Fruit fly (Drosophila melanogaster) whole organism, embryonic: ENCODE results near the gene Neto.

Source experiments
- ATbp ChIP-seq: fragments of 200-800 bp; sonication (Bioruptor generic); optimal IDR thresholded peaks from 2 replicates; lab custom pipeline; 2017; ENCODE audit warnings: missing biosample characterization, mild to moderate bottlenecking, missing genetic modification characterization, missing genetic modification reagents
- BEAF-32 ChIP-seq: fragments of 200-800 bp; sonication (Bioruptor generic); optimal IDR thresholded peaks from 3 replicates; lab custom pipeline; 2017; ENCODE audit warnings: missing biosample characterization, missing genetic modification characterization, mild to moderate bottlenecking, moderate library complexity, missing genetic modification reagents
- CG10565 ChIP-seq: fragments of 200-800 bp; sonication (Bioruptor generic); optimal IDR thresholded peaks from 3 replicates; lab custom pipeline; 2016; ENCODE audit warnings: missing biosample characterization, mild to moderate bottlenecking, missing genetic modification characterization
- CG11247 ChIP-seq: fragments of 200-800 bp; sonication (Bioruptor generic); IDR thresholded peaks from 2 replicates; pipeline ENCODE4 v1.3.6; 2022; ENCODE audit warnings: missing biosample characterization, missing genetic modification characterization
- CG12155 ChIP-seq: fragments of 200-800 bp; sonication (Bioruptor generic); optimal IDR thresholded peaks from 3 replicates; lab custom pipeline; 2016; ENCODE audit warnings: missing biosample characterization, missing genetic modification characterization
- CG12236 ChIP-seq: fragments of 200-800 bp; sonication (Bioruptor generic); optimal IDR thresholded peaks from 2 replicates; lab custom pipeline; 2016; ENCODE audit warnings: missing biosample characterization, missing genetic modification characterization
- CG13894 ChIP-seq: fragments of 200-800 bp; sonication (Bioruptor generic); optimal IDR thresholded peaks from 3 replicates; lab custom pipeline; 2018; ENCODE audit warnings: missing biosample characterization, mild to moderate bottlenecking, missing genetic modification characterization, moderate library complexity
- CG15269 ChIP-seq: fragments of 200-800 bp; sonication (Bioruptor generic); optimal IDR thresholded peaks from 2 replicates; lab custom pipeline; 2018; ENCODE audit warnings: missing biosample characterization, mild to moderate bottlenecking, missing genetic modification characterization, moderate library complexity
- CG15479 ChIP-seq: fragments of 200-800 bp; sonication (Bioruptor generic); optimal IDR thresholded peaks from 3 replicates; lab custom pipeline; 2019; ENCODE audit warnings: missing biosample characterization, mild to moderate bottlenecking, missing genetic modification characterization, moderate library complexity
- CG17361 ChIP-seq: fragments of 200-800 bp; sonication (Bioruptor generic); IDR thresholded peaks from 3 replicates; pipeline ENCODE4 v1.3.6; 2022; ENCODE audit warnings: missing biosample characterization, missing genetic modification characterization
- CG3163 ChIP-seq: fragments of 200-800 bp; sonication (Bioruptor generic); optimal IDR thresholded peaks from 3 replicates; lab custom pipeline; 2016; ENCODE audit warnings: missing biosample characterization, missing genetic modification characterization
- CG3726 ChIP-seq: fragments of 200-800 bp; sonication (Bioruptor generic); IDR thresholded peaks from 3 replicates; pipeline ENCODE4, ENCODE4 v1.3.6; 2022; ENCODE audit warnings: missing biosample characterization, missing genetic modification characterization
- CG4360 ChIP-seq: fragments of 200-800 bp; sonication (Bioruptor generic); IDR thresholded peaks from 2 replicates; pipeline ENCODE4 v1.3.6; 2022; ENCODE audit warnings: missing biosample characterization, missing genetic modification characterization
- CG5953 ChIP-seq: fragments of 200-800 bp; sonication (Bioruptor generic); IDR thresholded peaks from 2 replicates; pipeline ENCODE4 v1.3.6; 2022; ENCODE audit warnings: missing biosample characterization, missing genetic modification characterization
- CG6683 ChIP-seq: fragments of 200-800 bp; sonication (Bioruptor generic); optimal IDR thresholded peaks from 2 replicates; lab custom pipeline; 2017; ENCODE audit warnings: missing biosample characterization, mild to moderate bottlenecking, missing genetic modification characterization, missing genetic modification reagents
- CG6765 ChIP-seq: fragments of 200-800 bp; sonication (Bioruptor generic); optimal IDR thresholded peaks from 3 replicates; lab custom pipeline; 2017; ENCODE audit warnings: missing biosample characterization, mild to moderate bottlenecking, missing genetic modification characterization
- CG7357 ChIP-seq: fragments of 200-800 bp; sonication (Bioruptor generic); IDR thresholded peaks from 3 replicates; pipeline ENCODE4 v1.3.6; 2022; ENCODE audit warnings: missing biosample characterization, missing genetic modification characterization
- CG9609 ChIP-seq: fragments of 200-800 bp; sonication (Bioruptor generic); optimal IDR thresholded peaks from 3 replicates; lab custom pipeline; 2016; ENCODE audit warnings: missing biosample characterization, missing genetic modification characterization
- CG9876 ChIP-seq: fragments of 200-800 bp; sonication (Bioruptor generic); optimal IDR thresholded peaks from 2 replicates; lab custom pipeline; 2016; ENCODE audit warnings: missing biosample characterization, missing genetic modification characterization
- Doc2 ChIP-seq: fragments of 200-800 bp; sonication (Bioruptor generic); IDR thresholded peaks from 2 replicates; pipeline ENCODE4 v1.3.6; 2022; ENCODE audit warnings: missing biosample characterization, missing genetic modification characterization
- Dref ChIP-seq: fragments of 200-800 bp; sonication (Bioruptor generic); IDR thresholded peaks from 2 replicates; pipeline ENCODE4 v1.3.6; 2022; ENCODE audit warnings: missing biosample characterization, missing genetic modification characterization
- Ets97D ChIP-seq: fragments of 200-800 bp; sonication (Bioruptor generic); optimal IDR thresholded peaks from 3 replicates; lab custom pipeline; 2016; ENCODE audit warnings: missing biosample characterization, missing genetic modification characterization
- Gsc ChIP-seq: fragments of 200-800 bp; sonication (Bioruptor generic); IDR thresholded peaks from 2 replicates; pipeline ENCODE4 v1.3.6; 2022; ENCODE audit warnings: missing biosample characterization, missing genetic modification characterization
- Gug ChIP-seq: fragments of 200-800 bp; sonication (Bioruptor generic); IDR thresholded peaks from 4 replicates; pipeline ENCODE4 v1.3.6; 2022; ENCODE audit warnings: missing biosample characterization, missing genetic modification characterization
- Hey ChIP-seq: fragments of 200-800 bp; sonication (Bioruptor generic); optimal IDR thresholded peaks from 3 replicates; lab custom pipeline; 2018; ENCODE audit warnings: missing biosample characterization, mild to moderate bottlenecking, missing genetic modification characterization
- Hr39 ChIP-seq: fragments of >200 bp; optimal IDR thresholded peaks from 2 replicates; lab custom pipeline; 2017
- Jarid2 ChIP-seq: fragments of 200-800 bp; sonication (Bioruptor generic); optimal IDR thresholded peaks from 3 replicates; lab custom pipeline; 2017; ENCODE audit warnings: mild to moderate bottlenecking, missing biosample characterization, missing genetic modification reagents, missing genetic modification characterization
- Six4 ChIP-seq: fragments of 200-800 bp; sonication (Bioruptor generic); optimal IDR thresholded peaks from 2 replicates; lab custom pipeline; 2016; ENCODE audit warnings: missing biosample characterization, missing genetic modification characterization
- ab ChIP-seq: fragments of 200-800 bp; sonication (Bioruptor generic); optimal IDR thresholded peaks from 2 replicates; lab custom pipeline; 2016; ENCODE audit warnings: missing biosample characterization, missing genetic modification characterization
- ase ChIP-seq: fragments of 200-800 bp; sonication (Bioruptor generic); IDR thresholded peaks from 3 replicates; pipeline ENCODE4 v1.3.6; 2022; ENCODE audit warnings: missing biosample characterization, missing genetic modification characterization
- br ChIP-seq: fragments of >200 bp; optimal IDR thresholded peaks from 2 replicates; lab custom pipeline; 2017
- cad ChIP-seq: fragments of >200 bp; optimal IDR thresholded peaks from 2 replicates; lab custom pipeline; 2017; ENCODE audit warnings: missing biosample characterization, missing genetic modification characterization
- chm ChIP-seq: fragments of 200-800 bp; sonication (Bioruptor generic); IDR thresholded peaks from 2 replicates; pipeline ENCODE4 v1.3.6; 2022; ENCODE audit warnings: missing biosample characterization, missing genetic modification characterization
- ci ChIP-seq: fragments of 200-800 bp; sonication (Bioruptor generic); IDR thresholded peaks from 3 replicates; pipeline ENCODE4 v1.3.6; 2022; ENCODE audit warnings: missing biosample characterization, missing genetic modification characterization
- cwo ChIP-seq: fragments of 200-800 bp; sonication (Bioruptor generic); optimal IDR thresholded peaks from 3 replicates; lab custom pipeline; 2017; ENCODE audit warnings: missing biosample characterization, missing genetic modification characterization, mild to moderate bottlenecking, moderate library complexity, missing genetic modification reagents
- ems ChIP-seq: fragments of 200-800 bp; sonication (Bioruptor generic); optimal IDR thresholded peaks from 3 replicates; lab custom pipeline; 2016; ENCODE audit warnings: missing biosample characterization, missing genetic modification characterization
- gt ChIP-seq: fragments of 200-800 bp; sonication (Bioruptor generic); IDR thresholded peaks from 2 replicates; pipeline ENCODE4 v1.3.6; 2022; ENCODE audit warnings: missing biosample characterization, missing genetic modification characterization
- hbn ChIP-seq: fragments of 200-800 bp; sonication (Bioruptor generic); IDR thresholded peaks from 2 replicates; pipeline ENCODE4 v1.3.6; 2022; ENCODE audit warnings: missing biosample characterization, missing genetic modification characterization; ENCODE audit not compliant: partially characterized antibody
- her ChIP-seq: fragments of 200-800 bp; sonication (Bioruptor generic); optimal IDR thresholded peaks from 2 replicates; lab custom pipeline; 2016; ENCODE audit warnings: missing biosample characterization, missing genetic modification characterization
- hth ChIP-seq: fragments of >200 bp; optimal IDR thresholded peaks from 2 replicates; lab custom pipeline; 2017; ENCODE audit warnings: inconsistent platforms
- kni ChIP-seq: fragments of 200-800 bp; sonication (Bioruptor generic); optimal IDR thresholded peaks from 3 replicates; lab custom pipeline; 2017; ENCODE audit warnings: mild to moderate bottlenecking, missing biosample characterization, missing genetic modification reagents, missing genetic modification characterization
- lbe ChIP-seq: fragments of 200-800 bp; sonication (Bioruptor generic); optimal IDR thresholded peaks from 2 replicates; lab custom pipeline; 2016; ENCODE audit warnings: missing biosample characterization, mild to moderate bottlenecking, missing genetic modification characterization
- lov ChIP-seq, 2 experiments: fragments of 200-800 bp in 1 of 2; fragments of >200 bp in 1 of 2; sonication (Bioruptor generic) in 1 of 2; IDR thresholded peaks in 1 of 2; optimal IDR thresholded peaks in 1 of 2; 2 replicates in 1 of 2; 3 replicates in 1 of 2; pipeline versions ENCODE4 v1.3.6 to Lab custom; 2017 to 2022; ENCODE audit warnings: missing biosample characterization in 1 of 2, missing genetic modification characterization in 1 of 2
- nmo ChIP-seq: fragments of 200-800 bp; sonication (Bioruptor generic); optimal IDR thresholded peaks from 2 replicates; lab custom pipeline; 2018; ENCODE audit warnings: missing biosample characterization, mild to moderate bottlenecking, missing genetic modification characterization, moderate library complexity
- pum ChIP-seq: fragments of 200-800 bp; sonication (Bioruptor generic); optimal IDR thresholded peaks from 2 replicates; lab custom pipeline; 2016; ENCODE audit warnings: missing biosample characterization, missing genetic modification characterization
- pzg ChIP-seq: fragments of 200-800 bp; sonication (Bioruptor generic); optimal IDR thresholded peaks from 3 replicates; lab custom pipeline; 2018; ENCODE audit warnings: missing biosample characterization, mild to moderate bottlenecking, missing genetic modification characterization, moderate library complexity
- row ChIP-seq: fragments of 200-800 bp; sonication (Bioruptor generic); IDR thresholded peaks from 3 replicates; pipeline ENCODE4 v1.3.6; 2022; ENCODE audit warnings: missing biosample characterization, missing genetic modification characterization
- seq ChIP-seq: fragments of 200-800 bp; sonication (Bioruptor generic); IDR thresholded peaks from 2 replicates; pipeline ENCODE4 v1.3.6; 2022; ENCODE audit warnings: missing biosample characterization, missing genetic modification characterization
- sim ChIP-seq: fragments of 200-800 bp; sonication (Bioruptor generic); IDR thresholded peaks from 2 replicates; pipeline ENCODE4 v1.3.6; 2022; ENCODE audit warnings: missing biosample characterization, missing genetic modification characterization
- sima ChIP-seq: fragments of 200-800 bp; sonication (Bioruptor generic); optimal IDR thresholded peaks from 2 replicates; lab custom pipeline; 2016; ENCODE audit warnings: missing biosample characterization, missing genetic modification characterization
- slp2 ChIP-seq: fragments of 200-800 bp; sonication (Bioruptor generic); optimal IDR thresholded peaks from 2 replicates; lab custom pipeline; 2016; ENCODE audit warnings: missing biosample characterization, missing genetic modification characterization
- tup ChIP-seq: fragments of 200-800 bp; sonication (Bioruptor generic); optimal IDR thresholded peaks from 2 replicates; lab custom pipeline; 2016; ENCODE audit warnings: missing biosample characterization, mild to moderate bottlenecking, missing genetic modification characterization, moderate library complexity
- wek ChIP-seq: fragments of 200-800 bp; sonication (Bioruptor generic); optimal IDR thresholded peaks from 3 replicates; lab custom pipeline; 2018; ENCODE audit warnings: missing biosample characterization, mild to moderate bottlenecking, missing genetic modification characterization, moderate library complexity

Gene Neto

DNA sequence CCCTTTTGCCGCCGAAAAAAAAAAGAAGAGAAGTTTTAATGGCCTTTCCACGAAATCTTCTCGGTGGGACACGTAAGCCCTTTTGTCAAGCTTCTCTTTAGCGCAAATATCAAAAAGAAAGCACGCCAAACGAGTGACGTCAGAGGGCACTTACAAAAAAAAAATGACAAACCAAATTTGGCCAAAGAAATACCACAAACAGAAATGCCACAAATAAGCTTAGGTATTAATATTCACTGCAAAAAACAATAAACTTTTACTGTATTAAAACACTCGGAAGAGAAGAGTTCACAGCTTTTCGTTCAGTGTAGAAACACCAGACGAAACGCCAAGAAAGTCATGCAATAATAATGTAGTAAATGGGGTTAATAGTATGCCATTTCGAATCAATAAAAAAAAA, 122.4 kb downstream of the Neto start (continued):
- TF ChIP-seq sima (no peak), pum (GFP tag; lab: Kevin White, UChicago) (no peak), Gsc (no peak), wek (GFP tag; lab: Kevin White, UChicago) (no peak), CG9876 (GFP tag; lab: Kevin White, UChicago) (no peak), lov (optimal IDR thresholded peaks at IDR 0.05; lab: Kevin White, UChicago) (no peak), lov (GFP tag; IDR thresholded peaks at IDR 0.05; lab: Robert Waterston, UW) (no peak), CG10565 (GFP tag; lab: Kevin White, UChicago) (no peak), nmo (GFP tag; lab: Kevin White, UChicago) (peak; percentile 4), br (no peak), CG13894 (tag; lab: Kevin White, UChicago) (no peak), Jarid2 (GFP tag; lab: Kevin White, UChicago) (no peak), lbe (GFP tag; lab: Kevin White, UChicago) (no peak), ems (GFP tag; lab: Kevin White, UChicago) (no peak), gt (no peak), CG11247 (GFP tag; lab: Robert Waterston, UW) (peak; percentile 18; the same call in 1 of the 2 replicates), Hr39 (lab: Kevin White, UChicago) (no peak), slp2 (GFP tag; lab: Kevin White, UChicago) (no peak), CG12155 (no peak), pzg (no peak), CG15269 (tag; lab: Kevin White, UChicago) (peak; percentile 14), ase (GFP tag; lab: Robert Waterston, UW) (no peak), cad (GFP tag; lab: Kevin White, UChicago) (no peak), CG6683 (GFP tag; lab: Kevin White, UChicago) (no peak), Doc2 (GFP tag; lab: Robert Waterston, UW) (no peak), sim (no peak), Gug (GFP tag; lab: Robert Waterston, UW) (no peak), Dref (GFP tag; lab: Robert Waterston, UW) (no peak), Hey (no peak), CG12236 (GFP tag; lab: Kevin White, UChicago) (no peak), CG15479 (GFP tag; lab: Kevin White, UChicago) (no peak), CG3726 (GFP tag; lab: Robert Waterston, UW) (no peak), tup (GFP tag; lab: Kevin White, UChicago) (no peak), hbn (no peak), ab (GFP tag; lab: Kevin White, UChicago) (no peak), cwo (no peak), Ets97D (GFP tag; lab: Kevin White, UChicago) (no peak), ci (GFP tag; lab: Robert Waterston, UW) (peak; percentile 49; the same call in 1 of the 3 replicates), seq (no peak), CG7357 (no peak), Six4 (GFP tag; lab: Kevin White, UChicago) (no peak), row (peak; percentile 55; the same call in 2 of the 3 replicates), her (no peak), CG5953 (GFP tag; lab: Robert Waterston, UW) (no peak), chm (GFP tag; lab: Robert Waterston, UW) (no peak), CG17361 (no peak), CG4360 (GFP tag; lab: Robert Waterston, UW) (no peak), hth (no peak), CG9609 (GFP tag; lab: Kevin White, UChicago) (no peak), BEAF-32 (GFP tag; lab: Kevin White, UChicago) (no peak), CG3163 (GFP tag; lab: Kevin White, UChicago) (no peak), kni (GFP tag; lab: Kevin White, UChicago) (no peak), ATbp (GFP tag; lab: Kevin White, UChicago) (no peak), CG6765 (GFP tag; lab: Kevin White, UChicago) (no peak)
